Fruit fly (Drosophila melanogaster) whole organism, embryonic: ENCODE data around the gene Nak.

Experiments
- ATbp ChIP-seq: fragments of 200-800 bp; sonication (Bioruptor generic); optimal IDR thresholded peaks from 2 replicates; lab custom pipeline; 2017; ENCODE audit warnings: missing biosample characterization, mild to moderate bottlenecking, missing genetic modification characterization, missing genetic modification reagents
- CG32772 ChIP-seq: fragments of 200-800 bp; sonication (Bioruptor generic); IDR thresholded peaks from 2 replicates; pipeline ENCODE4 v1.3.6; 2022; ENCODE audit warnings: missing biosample characterization, missing genetic modification characterization
- insv ChIP-seq, 2 experiments: fragments of 200-800 bp; sonication (Bioruptor generic); optimal IDR thresholded peaks; 3 replicates each; lab custom pipeline; 2016 to 2018; ENCODE audit warnings: missing biosample characterization in 2 of 2, missing genetic modification characterization in 2 of 2
- odd ChIP-seq: fragments of 200-800 bp; sonication (Bioruptor generic); optimal IDR thresholded peaks from 2 replicates; lab custom pipeline; 2017; ENCODE audit warnings: missing biosample characterization, mild to moderate bottlenecking, missing genetic modification characterization

DNA sequence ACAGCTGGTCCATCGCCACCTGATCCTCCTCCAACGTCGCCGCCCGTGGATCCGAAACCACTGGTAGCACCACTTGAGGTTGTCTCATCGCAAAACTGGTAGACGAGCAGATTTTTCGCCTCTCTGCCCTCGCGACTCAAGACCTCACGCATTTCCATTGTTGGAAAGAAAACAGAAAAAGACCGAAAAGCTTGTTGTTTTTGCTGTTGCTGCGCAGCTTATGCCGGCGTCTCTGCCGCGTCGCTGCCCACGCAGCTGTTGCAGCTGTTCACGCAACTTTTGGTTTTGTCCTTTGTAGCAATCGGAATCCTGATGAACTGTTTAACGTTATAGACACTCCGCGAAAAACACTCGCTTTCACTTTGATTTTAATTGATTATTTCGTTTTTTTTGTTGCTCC lies 25.2 kb downstream of the Nak start:
- TF ChIP-seq odd (no peak), CG32772 (GFP tag; lab: Robert Waterston, UW) (no peak), ATbp (GFP tag; lab: Kevin White, UChicago) (no peak), insv (GFP tag; optimal IDR thresholded peaks at IDR 0.05; lab: Kevin White, UChicago) (no peak)
